Fruit fly (Drosophila melanogaster) whole organism, embryonic: Measurements from ENCODE around the gene ATPsynG.

ENCODE experiments used
- B-H1 ChIP-seq: fragments of 200-800 bp; sonication (Bioruptor generic); IDR thresholded peaks from 3 replicates; pipeline ENCODE4 v1.3.6; 2022; ENCODE audit warnings: missing biosample characterization, missing genetic modification characterization
- Rx ChIP-seq: fragments of 200-800 bp; sonication (Bioruptor generic); IDR thresholded peaks from 2 replicates; pipeline ENCODE4 v1.3.6; 2022; ENCODE audit warnings: missing biosample characterization, missing genetic modification characterization

- TF ChIP-seq B-H1 (GFP tag; lab: Robert Waterston, UW) (no peak), Rx (GFP tag; lab: Robert Waterston, UW) (no peak)
Measured at dm6 chr2L:11014018-11014611, 37.9 kb upstream of the ATPsynG start.
